Worm (Caenorhabditis elegans) whole organism, L1 larva: ENCODE results near the gene clec-161.

Experiments used
- efl-1 ChIP-seq, 4 experiments: fragments of 150-350 bp; optimal IDR thresholded peaks in 3 of 4; peaks in 1 of 4; 1 replicate in 1 of 4; 2 replicates in 3 of 4; lab custom pipeline; 2014; ENCODE audit warnings: missing biosample characterization in 2 of 4, missing genetic modification characterization in 2 of 4, missing genetic modification reagents in 2 of 4
- egl-13 ChIP-seq: sonication (generic microtip); optimal IDR thresholded peaks from 2 replicates; lab custom pipeline; 2016; ENCODE audit warnings: missing genotype, missing genetic modification reagents, missing genetic modification characterization, missing compliant biosample characterization
- mab-9 ChIP-seq: fragments of 200-800 bp; sonication (Bioruptor generic); IDR thresholded peaks from 2 replicates; pipeline ENCODE4 v1.3.6; 2022; ENCODE audit warnings: missing genetic modification reagents, missing genetic modification characterization, missing compliant biosample characterization
- nhr-85 ChIP-seq: sonication (generic microtip); peaks from one replicate; lab custom pipeline; 2016; ENCODE audit warnings: missing genetic modification characterization, inconsistent platforms, missing compliant biosample characterization
- pqm-1 ChIP-seq: sonication (generic microtip); optimal IDR thresholded peaks from 3 replicates; lab custom pipeline; 2017; ENCODE audit warnings: missing biosample characterization, missing genetic modification characterization
- rnt-1 ChIP-seq: sonication (generic microtip); optimal IDR thresholded peaks from 2 replicates; lab custom pipeline; 2016; ENCODE audit warnings: mild to moderate bottlenecking, missing genetic modification characterization, moderate library complexity, missing compliant biosample characterization
- unc-62 ChIP-seq: fragments of 150-350 bp; optimal IDR thresholded peaks from 2 replicates; lab custom pipeline; 2014; ENCODE audit warnings: missing biosample characterization, missing genetic modification reagents, missing genetic modification characterization
- zip-4 ChIP-seq: fragments of 200-800 bp; sonication (Bioruptor generic); optimal IDR thresholded peaks from 2 replicates; lab custom pipeline; 2018; ENCODE audit warnings: mild to moderate bottlenecking, missing genetic modification characterization, moderate library complexity, missing compliant biosample characterization
- ztf-11 ChIP-seq, 2 experiments: sonication (generic microtip); optimal IDR thresholded peaks; 2 replicates each; lab custom pipeline; 2016 to 2017; ENCODE audit warnings: missing genetic modification characterization in 2 of 2, missing biosample characterization in 1 of 2, missing compliant biosample characterization in 1 of 2

ce11 chrIII:9592118-9592517 is 16.4 kb downstream of the clec-161 start, which contains the start of gene acox-1.5:
- TF ChIP-seq pqm-1 (no peak), zip-4 (GFP tag; lab: Kevin White, UChicago) (no peak), mab-9 (no peak), unc-62 (GFP tag; lab: Kevin White, UChicago) (no peak), nhr-85 (tag; lab: Kevin White, UChicago) (no peak), rnt-1 (tag; lab: Kevin White, UChicago) (no peak), egl-13 (tag; lab: Kevin White, UChicago) (no peak), efl-1 (optimal IDR thresholded peaks at IDR 0.05; lab: Kevin White, UChicago) (no peak), efl-1 (GFP tag; optimal IDR thresholded peaks at IDR 0.05 in 1 of 2; lab: Kevin White, UChicago) (no peak), ztf-11 (tag; optimal IDR thresholded peaks at IDR 0.05; lab: Kevin White, UChicago) (no peak)
